Worm (Caenorhabditis elegans) whole organism, L4/young adult: ENCODE measurements around the gene gldi-2.

Source experiments
- W03F9.2 ChIP-seq: fragments of 150-350 bp; optimal IDR thresholded peaks from 2 replicates; lab custom pipeline; 2014; ENCODE audit warnings: missing biosample characterization, missing genetic modification characterization
- dao-5 ChIP-seq: sonication (generic microtip); optimal IDR thresholded peaks from 2 replicates; lab custom pipeline; 2016; ENCODE audit warnings: missing genotype, missing genetic modification characterization, moderate library complexity, missing compliant biosample characterization
- him-1 ChIP-seq: sonication (generic microtip); optimal IDR thresholded peaks from 2 replicates; lab custom pipeline; 2016; ENCODE audit warnings: missing genotype, missing genetic modification reagents, missing genetic modification characterization, missing compliant biosample characterization

DNA sequence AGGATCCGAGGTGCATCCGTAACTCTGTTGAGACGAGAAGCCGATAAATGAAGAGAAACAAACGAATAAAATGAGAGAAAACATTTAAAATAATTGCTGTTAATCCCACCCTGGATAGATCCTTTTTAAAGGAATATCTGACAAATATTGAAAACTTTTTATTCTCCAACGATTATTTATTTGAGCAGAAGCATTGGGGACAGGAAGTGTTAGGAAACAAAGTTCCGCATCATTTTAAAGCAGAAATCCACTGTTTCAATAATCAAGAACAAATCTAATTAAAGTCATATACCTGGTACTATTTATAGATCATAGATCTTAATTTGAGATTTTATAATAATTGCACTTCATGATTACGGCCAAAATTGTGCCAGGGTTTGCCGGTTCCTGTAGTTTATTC is 32.3 kb upstream of the gldi-2 start, which contains the start of gene F41G3.20:
- TF ChIP-seq dao-5 (tag; lab: Kevin White, UChicago) (no peak), W03F9.2 (tag; lab: Kevin White, UChicago) (no peak), him-1 (tag; lab: Kevin White, UChicago) (no peak)
